Worm (Caenorhabditis elegans) whole organism, midembryonic: ENCODE data around the gene srz-13.

Experiments
- T22C8.4 ChIP-seq: fragments of 200-800 bp; sonication (Bioruptor generic); IDR thresholded peaks from 2 replicates; pipeline ENCODE4 v1.3.6; 2022; ENCODE audit warnings: missing genetic modification characterization, missing compliant biosample characterization
- cog-1 ChIP-seq: sonication (generic microtip); optimal IDR thresholded peaks from 2 replicates; lab custom pipeline; 2016; ENCODE audit warnings: missing genetic modification characterization, missing compliant biosample characterization
- flt-1 ChIP-seq: fragments of 200-800 bp; sonication (Bioruptor generic); IDR thresholded peaks from 2 replicates; pipeline ENCODE4 v1.3.6; 2022; ENCODE audit warnings: missing genetic modification characterization, missing compliant biosample characterization
- klf-2 ChIP-seq: fragments of 200-800 bp; sonication (Bioruptor generic); conservative IDR thresholded peaks from 2 replicates; pipeline ENCODE4 v1.3.6; 2022; ENCODE audit warnings: missing genetic modification reagents, missing genetic modification characterization, missing compliant biosample characterization
- med-1 ChIP-seq: sonication (generic microtip); optimal IDR thresholded peaks from 2 replicates; lab custom pipeline; 2017; ENCODE audit warnings: missing genetic modification characterization, mild to moderate bottlenecking, missing compliant biosample characterization, antibody characterized with exemption, missing genetic modification reagents; ENCODE audit not compliant: insufficient read depth
- tab-1 ChIP-seq: fragments of 200-800 bp; sonication (Bioruptor generic); IDR thresholded peaks from 2 replicates; pipeline ENCODE4 v1.3.6; 2022; ENCODE audit warnings: missing genetic modification characterization, missing compliant biosample characterization
- ztf-29 ChIP-seq: fragments of 200-800 bp; sonication (Bioruptor generic); IDR thresholded peaks from 2 replicates; pipeline ENCODE4 v1.3.6; 2022; ENCODE audit warnings: missing genetic modification reagents, missing genetic modification characterization, missing compliant biosample characterization

DNA sequence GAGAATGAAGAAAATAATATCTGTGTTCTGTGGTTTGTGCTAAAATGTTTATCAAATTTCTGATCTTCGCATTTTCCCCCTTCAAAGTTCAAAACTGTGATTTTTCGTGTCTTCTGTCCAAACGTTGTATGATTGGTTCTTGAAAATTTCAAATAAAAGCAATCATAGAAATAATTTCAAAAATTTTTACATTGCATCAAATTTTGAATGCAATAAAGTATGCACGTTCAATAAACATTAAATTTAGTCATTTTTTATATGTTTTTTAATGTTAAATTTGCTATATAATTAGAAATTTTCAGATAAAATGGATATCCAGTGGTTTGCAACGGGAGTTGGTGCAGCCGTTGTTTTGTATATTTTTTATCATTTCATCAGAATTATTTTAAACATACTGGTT is 41.8 kb downstream of the srz-13 start, which contains the start of gene stdh-2:
- TF ChIP-seq cog-1 (tag; lab: Kevin White, UChicago): no peak
- no peak for TF ChIP-seq T22C8.4 (GFP tag; lab: Robert Waterston, UW)
- TF ChIP-seq med-1 (GFP tag; lab: Kevin White, UChicago): no peak
- no peak for TF ChIP-seq ztf-29
- no peak for TF ChIP-seq klf-2 (GFP tag; lab: Robert Waterston, UW)
- no peak for TF ChIP-seq flt-1 (GFP tag; lab: Robert Waterston, UW)
- no peak for TF ChIP-seq tab-1
